Fruit fly (Drosophila melanogaster) whole organism, adult: Measurements from ENCODE around the gene HGTX.

Experiments used
- CG11617 ChIP-seq: fragments of 200-800 bp; sonication (Bioruptor generic); optimal IDR thresholded peaks from 2 replicates; lab custom pipeline; 2017; ENCODE audit warnings: mild to moderate bottlenecking, missing biosample characterization, missing genetic modification reagents, missing genetic modification characterization
- CG12768 ChIP-seq: fragments of 200-800 bp; sonication (Bioruptor generic); optimal IDR thresholded peaks from 2 replicates; lab custom pipeline; 2017; ENCODE audit warnings: missing biosample characterization, missing genetic modification characterization, mild to moderate bottlenecking, moderate library complexity, missing genetic modification reagents
- CG1620 ChIP-seq: fragments of 200-800 bp; sonication (Bioruptor generic); optimal IDR thresholded peaks from 2 replicates; lab custom pipeline; 2016; ENCODE audit warnings: missing biosample characterization, missing genetic modification characterization
- CG33017 ChIP-seq: fragments of 200-800 bp; sonication (Bioruptor generic); optimal IDR thresholded peaks from 2 replicates; lab custom pipeline; 2018; ENCODE audit warnings: missing biosample characterization, mild to moderate bottlenecking, missing genetic modification characterization, moderate library complexity
- CG5204 ChIP-seq: fragments of 200-800 bp; sonication (Bioruptor generic); optimal IDR thresholded peaks from 2 replicates; lab custom pipeline; 2016; ENCODE audit warnings: missing biosample characterization, missing genetic modification characterization
- CG7045 ChIP-seq: fragments of 200-800 bp; sonication (Bioruptor generic); optimal IDR thresholded peaks from 2 replicates; lab custom pipeline; 2017; ENCODE audit warnings: missing biosample characterization, mild to moderate bottlenecking, missing genetic modification characterization
- Crg-1 ChIP-seq: fragments of 200-800 bp; sonication (Bioruptor generic); optimal IDR thresholded peaks from 2 replicates; lab custom pipeline; 2016; ENCODE audit warnings: missing biosample characterization, missing genetic modification characterization
- Hr96 ChIP-seq: fragments of 200-800 bp; sonication (Bioruptor generic); optimal IDR thresholded peaks from 2 replicates; lab custom pipeline; 2016; ENCODE audit warnings: missing biosample characterization, missing genetic modification characterization
- Mnt ChIP-seq: fragments of 200-800 bp; sonication (Bioruptor generic); optimal IDR thresholded peaks from 2 replicates; lab custom pipeline; 2016; ENCODE audit warnings: missing biosample characterization, mild to moderate bottlenecking, missing genetic modification characterization
- bab1 ChIP-seq: fragments of 200-800 bp; sonication (Bioruptor generic); optimal IDR thresholded peaks from 3 replicates; lab custom pipeline; 2019; ENCODE audit warnings: missing biosample characterization, mild to moderate bottlenecking, missing genetic modification characterization, moderate library complexity
- cic ChIP-seq: fragments of 200-800 bp; sonication (Bioruptor generic); optimal IDR thresholded peaks from 2 replicates; lab custom pipeline; 2017; ENCODE audit warnings: missing biosample characterization, mild to moderate bottlenecking, missing genetic modification characterization, moderate library complexity
- kay ChIP-seq: fragments of 200-800 bp; sonication (Bioruptor generic); peaks from one replicate; lab custom pipeline; 2016; ENCODE audit warnings: missing biosample characterization, missing genetic modification characterization, borderline replicate concordance
- ovo ChIP-seq: fragments of 200-800 bp; sonication (Bioruptor generic); optimal IDR thresholded peaks from 2 replicates; lab custom pipeline; 2016; ENCODE audit warnings: missing biosample characterization, missing genetic modification characterization
- tj ChIP-seq: fragments of 200-800 bp; sonication (Bioruptor generic); optimal IDR thresholded peaks from 3 replicates; lab custom pipeline; 2017; ENCODE audit warnings: missing biosample characterization, mild to moderate bottlenecking, missing genetic modification characterization, moderate library complexity

dm6 chr3L:14647210-14647869 is 48.0 kb upstream of the HGTX start:
- TF ChIP-seq Mnt (no peak), bab1 (no peak), CG12768 (no peak), tj (no peak), ovo (GFP tag; lab: Kevin White, UChicago) (no peak), CG5204 (no peak), CG11617 (GFP tag; lab: Kevin White, UChicago) (no peak), CG1620 (no peak), cic (GFP tag; lab: Kevin White, UChicago) (no peak), Hr96 (GFP tag; lab: Kevin White, UChicago) (no peak), kay (no peak), Crg-1 (GFP tag; lab: Kevin White, UChicago) (no peak), CG7045 (GFP tag; lab: Kevin White, UChicago) (no peak), CG33017 (tag; lab: Kevin White, UChicago) (no peak)
